Fruit fly (Drosophila melanogaster): ENCODE data around the gene LManI.

The LManI gene

DNA sequence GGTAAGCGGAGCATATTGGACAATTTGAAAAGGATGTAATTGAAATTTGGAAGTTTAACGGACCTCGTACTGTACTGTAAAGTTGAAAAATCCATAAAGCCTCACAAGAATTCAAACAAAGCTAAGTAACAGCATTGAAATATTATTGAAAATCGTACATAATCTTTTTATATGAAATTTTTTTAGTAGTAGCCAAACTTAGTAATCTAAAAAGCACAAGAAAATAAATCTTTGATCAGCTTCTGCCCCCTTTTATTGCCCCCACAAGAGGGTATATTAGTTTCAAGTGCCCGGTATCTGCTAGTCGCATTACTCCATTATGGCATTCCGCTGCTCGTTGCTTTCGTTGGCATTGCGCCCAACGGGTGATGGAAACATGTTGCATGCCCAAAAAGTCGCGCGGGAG is 9.8 kb upstream of the LManI start (continued):
- TF ChIP-seq ash1 (GFP tag; optimal IDR thresholded peaks at IDR 0.05) (no peak), Fer2 (tag; optimal IDR thresholded peaks at IDR 0.05) (no peak), ranshi (GFP tag; IDR thresholded peaks at IDR 0.05) (0 out of 2 replicates have a peak, but pooled peaks have one; percentile 20), CG13775 (GFP tag; optimal IDR thresholded peaks at IDR 0.05) (peak; percentile 62), kni (GFP tag; optimal IDR thresholded peaks at IDR 0.05) (no peak), btn (GFP tag; optimal IDR thresholded peaks at IDR 0.05) (peak; percentile 44), gt (GFP tag; IDR thresholded peaks at IDR 0.05) (no peak), CG8281 (tag; optimal IDR thresholded peaks at IDR 0.05) (peak; percentile 23), CG10431 (GFP tag; optimal IDR thresholded peaks at IDR 0.05) (no peak), dan (GFP tag; IDR thresholded peaks at IDR 0.05) (0 out of 2 replicates have a peak, but pooled peaks have one; percentile 24), CG13287 (GFP tag; IDR thresholded peaks at IDR 0.05; ENCODE audit: partially characterized antibody) (no peak), cato (GFP tag; optimal IDR thresholded peaks at IDR 0.05; ENCODE audit: borderline replicate concordance) (peak; percentile 18), CG2129 (GFP tag; IDR thresholded peaks at IDR 0.05; ENCODE audit: partially characterized antibody) (no peak), CG10654 (GFP tag; optimal IDR thresholded peaks at IDR 0.05) (peak; percentile 49), CG15479 (GFP tag; optimal IDR thresholded peaks at IDR 0.05) (no peak), CG7745 (tag; optimal IDR thresholded peaks at IDR 0.05) (no peak), CG11247 (GFP tag; IDR thresholded peaks at IDR 0.05) (no peak), CG9727 (GFP tag; optimal IDR thresholded peaks at IDR 0.05) (peak; percentile 72), tll (GFP tag; optimal IDR thresholded peaks at IDR 0.05) (peak in 1 of 2 experiments; percentile 23), CG31224 (GFP tag; IDR thresholded peaks at IDR 0.05) (no peak), CG5180 (GFP tag; optimal IDR thresholded peaks at IDR 0.05) (peak; percentile 82), CG4360 (GFP tag; IDR thresholded peaks at IDR 0.05) (no peak), exex (tag; optimal IDR thresholded peaks at IDR 0.05) (no peak), CkIIα-i1 (GFP tag; IDR thresholded peaks at IDR 0.05) (no peak), rib (GFP tag; IDR thresholded peaks at IDR 0.05) (no peak), B-H2 (GFP tag; optimal IDR thresholded peaks at IDR 0.05) (no peak), CG5953 (GFP tag; IDR thresholded peaks at IDR 0.05) (no peak), bigmax (GFP tag; optimal IDR thresholded peaks at IDR 0.05) (no peak), cas (GFP tag; IDR thresholded peaks at IDR 0.05) (no peak), nerfin-1 (tag; optimal IDR thresholded peaks at IDR 0.05) (peak; percentile 50), CG1792 (GFP tag; optimal IDR thresholded peaks at IDR 0.05) (peak; percentile 37), mld (GFP tag; IDR thresholded peaks at IDR 0.05; ENCODE audit: partially characterized antibody) (no peak), CG11085 (GFP tag; IDR thresholded peaks at IDR 0.05) (no peak), Lhr (GFP tag; optimal IDR thresholded peaks at IDR 0.05) (peak; percentile 16), CG15601 (tag; optimal IDR thresholded peaks at IDR 0.05) (peak; percentile 46), CG10462 (GFP tag; optimal IDR thresholded peaks at IDR 0.05) (peak; percentile 15), Ets97D (GFP tag; optimal IDR thresholded peaks at IDR 0.05) (peak; percentile 4), gcm (GFP tag; optimal IDR thresholded peaks at IDR 0.05) (no peak), CG3407 (GFP tag; optimal IDR thresholded peaks at IDR 0.05) (peak; percentile 33), Rfx (GFP tag; IDR thresholded peaks at IDR 0.05) (no peak), cg (GFP tag; optimal IDR thresholded peaks at IDR 0.05) (no peak), Camta (GFP tag; optimal IDR thresholded peaks at IDR 0.05) (peak; percentile 66), oc (tag; optimal IDR thresholded peaks at IDR 0.05) (no peak), fru (optimal IDR thresholded peaks at IDR 0.05) (no peak), en (GFP tag; optimal IDR thresholded peaks at IDR 0.05) (peak; percentile 1), ap (GFP tag; IDR thresholded peaks at IDR 0.05) (no peak), croc (GFP tag; conservative IDR thresholded peaks at IDR 0.05) (peak; percentile 69), da (GFP tag; optimal IDR thresholded peaks at IDR 0.05) (no peak), pnt (GFP tag; optimal IDR thresholded peaks at IDR 0.05) (peak; percentile 35), CG4854 (GFP tag; optimal IDR thresholded peaks at IDR 0.05) (peak; percentile 14), mam (GFP tag; optimal IDR thresholded peaks at IDR 0.05) (peak; percentile 44)

Data from whole organism, embryonic.